Fruit fly (Drosophila melanogaster): ENCODE data around the gene Ravus.

dm6 chr3R:13313088-13313487 lies 49.2 kb upstream of the Ravus start, which contains the start of gene CG44142:
- no peak for TF ChIP-seq usp (GFP tag; optimal IDR thresholded peaks at IDR 0.05)
- TF ChIP-seq Dll (optimal IDR thresholded peaks at IDR 0.05): no peak
- no peak for TF ChIP-seq pan (optimal IDR thresholded peaks at IDR 0.05)

Data from whole organism.